Worm (Caenorhabditis elegans) whole organism, L2 larva: ENCODE results near the gene let-60.

Experiments
- C34F6.9 ChIP-seq: fragments of 150-350 bp; optimal IDR thresholded peaks from 2 replicates; lab custom pipeline; 2014; ENCODE audit warnings: missing biosample characterization, missing genetic modification characterization
- F13H6.1 ChIP-seq: sonication (generic microtip); optimal IDR thresholded peaks from 2 replicates; lab custom pipeline; 2016; ENCODE audit warnings: missing genetic modification characterization, missing compliant biosample characterization
- Y55F3AM.14 ChIP-seq: fragments of 200-800 bp; sonication (Bioruptor generic); optimal IDR thresholded peaks from 2 replicates; lab custom pipeline; 2018; ENCODE audit warnings: mild to moderate bottlenecking, missing genetic modification characterization, missing compliant biosample characterization
- alr-1 ChIP-seq: fragments of 150-350 bp; optimal IDR thresholded peaks from 2 replicates; lab custom pipeline; 2014; ENCODE audit warnings: missing biosample characterization, missing genetic modification characterization
- aly-2 ChIP-seq: fragments of 150-350 bp; optimal IDR thresholded peaks from 2 replicates; lab custom pipeline; 2014; ENCODE audit warnings: missing biosample characterization, missing genetic modification characterization
- ama-1 ChIP-seq: fragments of 150-350 bp; optimal IDR thresholded peaks from 2 replicates; lab custom pipeline; 2018; ENCODE audit warnings: inconsistent platforms
- blmp-1 ChIP-seq: sonication (generic microtip); optimal IDR thresholded peaks from 2 replicates; lab custom pipeline; 2017; ENCODE audit warnings: missing genetic modification characterization, mild to moderate bottlenecking, missing compliant biosample characterization, antibody characterized with exemption, moderate library complexity; ENCODE audit not compliant: insufficient read depth
- ceh-16 ChIP-seq: fragments of 150-350 bp; optimal IDR thresholded peaks from 2 replicates; lab custom pipeline; 2014; ENCODE audit warnings: missing biosample characterization, missing genetic modification characterization
- ceh-82 ChIP-seq: fragments of 150-350 bp; optimal IDR thresholded peaks from 2 replicates; lab custom pipeline; 2014; ENCODE audit warnings: missing biosample characterization, missing genetic modification characterization
- crh-2 ChIP-seq: sonication (generic microtip); optimal IDR thresholded peaks from 2 replicates; lab custom pipeline; 2017; ENCODE audit warnings: missing biosample characterization, missing genetic modification characterization
- dmd-4 ChIP-seq: sonication (generic microtip); optimal IDR thresholded peaks from 2 replicates; lab custom pipeline; 2017; ENCODE audit warnings: missing biosample characterization, missing genetic modification characterization
- egl-27 ChIP-seq: sonication (generic microtip); optimal IDR thresholded peaks from 3 replicates; lab custom pipeline; 2017; ENCODE audit warnings: missing biosample characterization, missing genetic modification reagents, missing genetic modification characterization
- fos-1 ChIP-seq: fragments of 150-350 bp; optimal IDR thresholded peaks from 2 replicates; lab custom pipeline; 2014; ENCODE audit warnings: missing biosample characterization, missing genetic modification characterization
- gmeb-1 ChIP-seq: fragments of 150-350 bp; optimal IDR thresholded peaks from 2 replicates; lab custom pipeline; 2014; ENCODE audit warnings: missing biosample characterization, missing genetic modification characterization
- lin-11 ChIP-seq: fragments of 150-350 bp; sonication (generic microtip); optimal IDR thresholded peaks from 2 replicates; lab custom pipeline; 2014; ENCODE audit warnings: missing biosample characterization, missing genetic modification characterization, inconsistent platforms, mixed read lengths
- lin-13 ChIP-seq: fragments of 150-350 bp; optimal IDR thresholded peaks from 2 replicates; lab custom pipeline; 2014; ENCODE audit warnings: missing biosample characterization, missing genetic modification reagents, missing genetic modification characterization
- lin-39 ChIP-seq: fragments of 150-350 bp; optimal IDR thresholded peaks from 2 replicates; lab custom pipeline; 2014; ENCODE audit warnings: missing biosample characterization, missing genetic modification reagents, missing genetic modification characterization
- lsy-2 ChIP-seq, 2 experiments: fragments of 150-350 bp in 1 of 2; sonication (generic microtip) in 1 of 2; optimal IDR thresholded peaks; 2 replicates each; lab custom pipeline; 2014 to 2017; ENCODE audit warnings: missing biosample characterization in 2 of 2, missing genetic modification characterization in 2 of 2
- mab-5 ChIP-seq: fragments of 150-350 bp; optimal IDR thresholded peaks from 2 replicates; lab custom pipeline; 2014; ENCODE audit warnings: missing biosample characterization, missing genetic modification characterization
- nhr-11 ChIP-seq: fragments of 150-350 bp; optimal IDR thresholded peaks from 2 replicates; lab custom pipeline; 2014; ENCODE audit warnings: missing biosample characterization, missing genetic modification characterization
- nhr-12 ChIP-seq: fragments of 150-350 bp; optimal IDR thresholded peaks from 2 replicates; lab custom pipeline; 2014; ENCODE audit warnings: missing biosample characterization, missing genetic modification characterization
- nhr-129 ChIP-seq: fragments of 150-350 bp; optimal IDR thresholded peaks from 2 replicates; lab custom pipeline; 2014; ENCODE audit warnings: missing biosample characterization, missing genetic modification characterization
- nhr-21 ChIP-seq: fragments of 150-350 bp; optimal IDR thresholded peaks from 2 replicates; lab custom pipeline; 2014; ENCODE audit warnings: missing biosample characterization, missing genetic modification characterization
- nhr-23 ChIP-seq: fragments of 150-350 bp; optimal IDR thresholded peaks from 2 replicates; lab custom pipeline; 2014; ENCODE audit warnings: missing biosample characterization, missing genetic modification reagents, missing genetic modification characterization
- nhr-237 ChIP-seq: fragments of 150-350 bp; optimal IDR thresholded peaks from 2 replicates; lab custom pipeline; 2014; ENCODE audit warnings: missing biosample characterization, missing genetic modification characterization
- nhr-25 ChIP-seq: fragments of 150-350 bp; sonication (generic microtip); optimal IDR thresholded peaks from 3 replicates; lab custom pipeline; 2014; ENCODE audit warnings: missing biosample characterization, missing genetic modification characterization
- nhr-77 ChIP-seq: fragments of 150-350 bp; optimal IDR thresholded peaks from 2 replicates; lab custom pipeline; 2014; ENCODE audit warnings: missing biosample characterization, missing genetic modification characterization
- peb-1 ChIP-seq: fragments of 150-350 bp; optimal IDR thresholded peaks from 2 replicates; lab custom pipeline; 2014; ENCODE audit warnings: missing biosample characterization, missing genetic modification characterization
- sem-4 ChIP-seq: fragments of 150-350 bp; optimal IDR thresholded peaks from 2 replicates; lab custom pipeline; 2014; ENCODE audit warnings: missing biosample characterization, missing genetic modification reagents, missing genetic modification characterization
- skn-1 ChIP-seq: sonication (generic microtip); optimal IDR thresholded peaks from 2 replicates; lab custom pipeline; 2017; ENCODE audit warnings: missing biosample characterization, missing genetic modification characterization
- sma-3 ChIP-seq: sonication (generic microtip); optimal IDR thresholded peaks from 2 replicates; lab custom pipeline; 2016; ENCODE audit warnings: missing genetic modification reagents, missing genetic modification characterization, missing compliant biosample characterization
- sma-9 ChIP-seq, 2 experiments: fragments of 150-350 bp in 1 of 2; sonication (generic microtip) in 1 of 2; optimal IDR thresholded peaks; 2 replicates each; lab custom pipeline; 2014 to 2016; ENCODE audit warnings: missing genetic modification characterization in 2 of 2, mild to moderate bottlenecking in 1 of 2, missing biosample characterization in 1 of 2, missing compliant biosample characterization in 1 of 2, missing genetic modification reagents in 1 of 2, moderate library complexity in 1 of 2
- unc-39 ChIP-seq: fragments of 150-350 bp; optimal IDR thresholded peaks from 2 replicates; lab custom pipeline; 2014; ENCODE audit warnings: missing biosample characterization, missing genetic modification characterization
- unc-55 ChIP-seq: fragments of 150-350 bp; sonication (generic microtip); optimal IDR thresholded peaks from 3 replicates; lab custom pipeline; 2014; ENCODE audit warnings: missing biosample characterization, missing genetic modification reagents, missing genetic modification characterization
- unc-62 ChIP-seq: fragments of 150-350 bp; optimal IDR thresholded peaks from 2 replicates; lab custom pipeline; 2014; ENCODE audit warnings: missing biosample characterization, missing genetic modification reagents, missing genetic modification characterization
- zag-1 ChIP-seq: fragments of 150-350 bp; optimal IDR thresholded peaks from 2 replicates; lab custom pipeline; 2014; ENCODE audit warnings: missing biosample characterization, missing genetic modification characterization
- ztf-1 ChIP-seq: fragments of 200-800 bp; sonication (Bioruptor generic); conservative IDR thresholded peaks from 2 replicates; pipeline ENCODE4 v1.3.6; 2022; ENCODE audit warnings: missing genetic modification characterization, missing compliant biosample characterization
- ztf-11 ChIP-seq: sonication (generic microtip); optimal IDR thresholded peaks from 2 replicates; lab custom pipeline; 2017; ENCODE audit warnings: missing biosample characterization, missing genetic modification characterization
- ztf-4 ChIP-seq: fragments of 150-350 bp; optimal IDR thresholded peaks from 2 replicates; lab custom pipeline; 2014; ENCODE audit warnings: missing biosample characterization, missing genetic modification characterization

The let-60 gene

ce11 chrIV:11713289-11713688 is 22.4 kb upstream of the let-60 start:
- TF ChIP-seq nhr-11 (tag; lab: Kevin White, UChicago) (no peak), mab-5 (tag; lab: Kevin White, UChicago) (peak; percentile 47), unc-55 (GFP tag; lab: Kevin White, UChicago) (peak; percentile 23)

- peak in 1 of 2 experiments; percentile 2 for TF ChIP-seq lsy-2 (tag; optimal IDR thresholded peaks at IDR 0.05; lab: Kevin White, UChicago)
- TF ChIP-seq crh-2, result no peak
- TF ChIP-seq nhr-237, result no peak
- no peak for TF ChIP-seq unc-55 (GFP tag; lab: Kevin White, UChicago)
- no peak for TF ChIP-seq ztf-1 (GFP tag; lab: Robert Waterston, UW)
- no peak for TF ChIP-seq egl-27 (tag; lab: Kevin White, UChicago)
- no peak for TF ChIP-seq lin-11
- TF ChIP-seq nhr-11 (tag; lab: Kevin White, UChicago), result no peak
- TF ChIP-seq C34F6.9 (tag; lab: Kevin White, UChicago), result peak; percentile 35
- no peak for TF ChIP-seq sem-4 (tag; lab: Kevin White, UChicago)
- TF ChIP-seq fos-1, result no peak
- TF ChIP-seq ztf-11, result no peak
- no peak for TF ChIP-seq peb-1
- TF ChIP-seq nhr-25 (tag; lab: Kevin White, UChicago), result no peak
- peak; percentile 58 for TF ChIP-seq F13H6.1 (tag; lab: Kevin White, UChicago)
- no peak for TF ChIP-seq nhr-21 (tag; lab: Kevin White, UChicago)
- peak; percentile 58 for TF ChIP-seq nhr-129
Observed at ce11 chrIV:11710331-11710730, 19.4 kb upstream of the let-60 start.

- TF ChIP-seq Y55F3AM.14 (GFP tag; lab: Kevin White, UChicago) (no peak), ztf-1 (GFP tag; lab: Robert Waterston, UW) (no peak), skn-1 (tag; lab: Kevin White, UChicago) (no peak)
Observed at ce11 chrIV:11703685-11704296, 12.9 kb upstream of the let-60 start, which contains the start of the genes T22B3.3 and alg-3. TSS of gene T22B3.3 (minus strand) at chrIV:11703785. TSS of gene alg-3 (plus strand) at chrIV:11704246.

ce11 chrIV:11701878-11702277 is 11.0 kb upstream of the let-60 start:
- TF ChIP-seq nhr-129 (no peak), nhr-21 (tag; lab: Kevin White, UChicago) (peak; percentile 66)

- TF ChIP-seq nhr-237 (no peak), nhr-129 (no peak), mab-5 (tag; lab: Kevin White, UChicago) (no peak), lin-39 (no peak), Y55F3AM.14 (GFP tag; lab: Kevin White, UChicago) (no peak), unc-55 (GFP tag; lab: Kevin White, UChicago) (no peak), unc-39 (no peak), gmeb-1 (no peak), C34F6.9 (tag; lab: Kevin White, UChicago) (no peak), lin-11 (no peak), ama-1 (no peak), nhr-23 (no peak), ceh-82 (no peak), fos-1 (no peak), ztf-4 (tag; lab: Kevin White, UChicago) (no peak)
Observed at ce11 chrIV:11700752-11701151, 9.9 kb upstream of the let-60 start, which contains the start of gene dpy-20. TSS of gene dpy-20 (minus strand) at chrIV:11700852.

- TF ChIP-seq aly-2 (tag; lab: Kevin White, UChicago) (no peak), nhr-21 (tag; lab: Kevin White, UChicago) (peak; percentile 32), egl-27 (tag; lab: Kevin White, UChicago) (peak; percentile 67), nhr-12 (tag; lab: Kevin White, UChicago) (no peak), ceh-82 (no peak), fos-1 (peak; percentile 31), C34F6.9 (tag; lab: Kevin White, UChicago) (no peak), nhr-77 (tag; lab: Kevin White, UChicago) (no peak), ceh-16 (tag; lab: Kevin White, UChicago) (peak; percentile 28), lin-11 (no peak), lin-13 (GFP tag; lab: Kevin White, UChicago) (no peak), nhr-25 (tag; lab: Kevin White, UChicago) (peak; percentile 61), alr-1 (tag; lab: Kevin White, UChicago) (no peak), zag-1 (tag; lab: Kevin White, UChicago) (no peak), nhr-11 (tag; lab: Kevin White, UChicago) (no peak), blmp-1 (tag; lab: Kevin White, UChicago) (peak; percentile 93), sma-9 (GFP tag; optimal IDR thresholded peaks at IDR 0.05; lab: Kevin White, UChicago) (peak; percentile 26), sma-9 (tag; optimal IDR thresholded peaks at IDR 0.05; lab: Kevin White, UChicago) (no peak), Y55F3AM.14 (GFP tag; lab: Kevin White, UChicago) (no peak), crh-2 (peak; percentile 35), sem-4 (tag; lab: Kevin White, UChicago) (peak; percentile 13), sma-3 (peak; percentile 24), unc-62 (GFP tag; lab: Kevin White, UChicago) (no peak), unc-39 (no peak), dmd-4 (tag; lab: Kevin White, UChicago) (no peak), ztf-1 (GFP tag; lab: Robert Waterston, UW) (no peak)
Observed at ce11 chrIV:11700100-11700499, 9.2 kb upstream of the let-60 start.
